Fruit fly (Drosophila melanogaster) whole organism, embryonic: Measurements from ENCODE around the gene CG45099.

ENCODE experiments used
- CG10267 ChIP-seq: fragments of 200-800 bp; sonication (Bioruptor generic); optimal IDR thresholded peaks from 2 replicates; lab custom pipeline; 2018; ENCODE audit warnings: missing biosample characterization, mild to moderate bottlenecking, missing genetic modification characterization, moderate library complexity
- CG12744 ChIP-seq: fragments of 200-800 bp; sonication (Bioruptor generic); optimal IDR thresholded peaks from 2 replicates; lab custom pipeline; 2016; ENCODE audit warnings: missing biosample characterization, missing genetic modification characterization
- CG13123 ChIP-seq: fragments of 200-800 bp; sonication (Bioruptor generic); optimal IDR thresholded peaks from 2 replicates; lab custom pipeline; 2016; ENCODE audit warnings: missing biosample characterization, missing genetic modification characterization
- CG15073 ChIP-seq: fragments of 200-800 bp; sonication (Bioruptor generic); optimal IDR thresholded peaks from 2 replicates; lab custom pipeline; 2016; ENCODE audit warnings: missing biosample characterization, missing genetic modification characterization
- CG17829 ChIP-seq: fragments of 200-800 bp; optimal IDR thresholded peaks from 2 replicates; lab custom pipeline; 2019; ENCODE audit warnings: missing biosample characterization, mild to moderate bottlenecking, missing genetic modification characterization, moderate library complexity
- CG18011 ChIP-seq: fragments of 200-800 bp; sonication (Bioruptor generic); optimal IDR thresholded peaks from 2 replicates; lab custom pipeline; 2017; ENCODE audit warnings: missing biosample characterization, missing genetic modification characterization, mild to moderate bottlenecking, moderate library complexity, missing genotype
- CG2129 ChIP-seq: fragments of 200-800 bp; sonication (Bioruptor generic); IDR thresholded peaks from 2 replicates; pipeline ENCODE4 v1.3.6; 2022; ENCODE audit warnings: missing biosample characterization, missing genetic modification characterization; ENCODE audit not compliant: partially characterized antibody
- CG30020 ChIP-seq: fragments of 200-800 bp; optimal IDR thresholded peaks from 2 replicates; lab custom pipeline; 2019; ENCODE audit warnings: missing biosample characterization, mild to moderate bottlenecking, missing genetic modification characterization, moderate library complexity
- CG42726 ChIP-seq: fragments of 200-800 bp; sonication (Bioruptor generic); IDR thresholded peaks from 2 replicates; pipeline ENCODE4 v1.3.6; 2022; ENCODE audit warnings: missing biosample characterization, missing genetic modification characterization; ENCODE audit not compliant: partially characterized antibody
- CG4820 ChIP-seq: fragments of 200-800 bp; sonication (Bioruptor generic); optimal IDR thresholded peaks from 3 replicates; lab custom pipeline; 2016; ENCODE audit warnings: missing biosample characterization, missing genetic modification characterization
- CG6683 ChIP-seq: fragments of 200-800 bp; sonication (Bioruptor generic); optimal IDR thresholded peaks from 2 replicates; lab custom pipeline; 2017; ENCODE audit warnings: missing biosample characterization, mild to moderate bottlenecking, missing genetic modification characterization, missing genetic modification reagents
- CG7928 ChIP-seq: fragments of 200-800 bp; sonication (Bioruptor generic); optimal IDR thresholded peaks from 2 replicates; lab custom pipeline; 2017; ENCODE audit warnings: missing biosample characterization, mild to moderate bottlenecking, missing genetic modification characterization
- CG7963 ChIP-seq: fragments of 200-800 bp; sonication (Bioruptor generic); IDR thresholded peaks from 3 replicates; pipeline ENCODE4 v1.3.6; 2022; ENCODE audit warnings: missing biosample characterization, missing genetic modification characterization; ENCODE audit not compliant: partially characterized antibody
- CG7987 ChIP-seq: fragments of 200-800 bp; sonication (Bioruptor generic); optimal IDR thresholded peaks from 2 replicates; lab custom pipeline; 2018; ENCODE audit warnings: missing biosample characterization, mild to moderate bottlenecking, missing genetic modification characterization, moderate library complexity
- CG8089 ChIP-seq: fragments of 200-800 bp; sonication (Bioruptor generic); optimal IDR thresholded peaks from 3 replicates; lab custom pipeline; 2016; ENCODE audit warnings: missing biosample characterization, missing genetic modification characterization
- CG8765 ChIP-seq: fragments of 200-800 bp; sonication (Bioruptor generic); IDR thresholded peaks from 2 replicates; pipeline ENCODE4 v1.3.6; 2022; ENCODE audit warnings: missing biosample characterization, missing genetic modification characterization
- CkIIα-i1 ChIP-seq: fragments of 200-800 bp; sonication (Bioruptor generic); IDR thresholded peaks from 2 replicates; pipeline ENCODE4 v1.3.6; 2022; ENCODE audit warnings: missing biosample characterization, missing genetic modification characterization
- D19A ChIP-seq: fragments of 200-800 bp; optimal IDR thresholded peaks from 3 replicates; lab custom pipeline; 2019; ENCODE audit warnings: missing biosample characterization, mild to moderate bottlenecking, missing genetic modification characterization, moderate library complexity
- Dek ChIP-seq: fragments of 200-800 bp; sonication (Bioruptor generic); optimal IDR thresholded peaks from 3 replicates; lab custom pipeline; 2019; ENCODE audit warnings: missing biosample characterization, mild to moderate bottlenecking, missing genetic modification characterization, moderate library complexity
- Doc3 ChIP-seq: fragments of 200-800 bp; sonication (Bioruptor generic); IDR thresholded peaks from 3 replicates; pipeline ENCODE4 v1.3.6; 2022; ENCODE audit warnings: missing biosample characterization, missing genetic modification characterization; ENCODE audit not compliant: partially characterized antibody
- Gsc ChIP-seq: fragments of 200-800 bp; sonication (Bioruptor generic); IDR thresholded peaks from 2 replicates; pipeline ENCODE4 v1.3.6; 2022; ENCODE audit warnings: missing biosample characterization, missing genetic modification characterization
- Gug ChIP-seq: fragments of 200-800 bp; sonication (Bioruptor generic); IDR thresholded peaks from 4 replicates; pipeline ENCODE4 v1.3.6; 2022; ENCODE audit warnings: missing biosample characterization, missing genetic modification characterization
- HHEX ChIP-seq: fragments of 200-800 bp; sonication (Bioruptor generic); optimal IDR thresholded peaks from 3 replicates; lab custom pipeline; 2017; ENCODE audit warnings: missing biosample characterization, mild to moderate bottlenecking, missing genetic modification characterization, missing genetic modification reagents
- HLH4C ChIP-seq: fragments of 200-800 bp; sonication (Bioruptor generic); IDR thresholded peaks from 3 replicates; pipeline ENCODE4 v1.3.6; 2022; ENCODE audit warnings: missing biosample characterization, missing genetic modification characterization; ENCODE audit not compliant: partially characterized antibody
- Hr51 ChIP-seq, 2 experiments: fragments of 200-800 bp; sonication (Bioruptor generic); optimal IDR thresholded peaks; 2 replicates in 1 of 2; 3 replicates in 1 of 2; lab custom pipeline; 2016 to 2018; ENCODE audit warnings: missing biosample characterization in 2 of 2, missing genetic modification characterization in 2 of 2, mild to moderate bottlenecking in 1 of 2, moderate library complexity in 1 of 2
- NfI ChIP-seq: fragments of 200-800 bp; sonication (Bioruptor generic); optimal IDR thresholded peaks from 3 replicates; lab custom pipeline; 2018; ENCODE audit warnings: missing biosample characterization, mild to moderate bottlenecking, missing genetic modification characterization, moderate library complexity
- Poxn ChIP-seq: fragments of 200-800 bp; sonication (Bioruptor generic); IDR thresholded peaks from 2 replicates; pipeline ENCODE4 v1.3.6; 2022; ENCODE audit warnings: missing biosample characterization, missing genetic modification characterization
- Sin3A ChIP-seq: fragments of >200 bp; optimal IDR thresholded peaks from 2 replicates; lab custom pipeline; 2018
- Sry-δ ChIP-seq: fragments of 200-800 bp; sonication (Bioruptor generic); optimal IDR thresholded peaks from 2 replicates; lab custom pipeline; 2016; ENCODE audit warnings: missing biosample characterization, missing genetic modification characterization
- crol ChIP-seq: fragments of 200-800 bp; sonication (Bioruptor generic); IDR thresholded peaks from 2 replicates; pipeline ENCODE4 v1.3.6; 2022; ENCODE audit warnings: missing biosample characterization, missing genetic modification characterization
- cwo ChIP-seq: fragments of 200-800 bp; sonication (Bioruptor generic); optimal IDR thresholded peaks from 3 replicates; lab custom pipeline; 2017; ENCODE audit warnings: missing biosample characterization, missing genetic modification characterization, mild to moderate bottlenecking, moderate library complexity, missing genetic modification reagents
- exex ChIP-seq: fragments of 200-800 bp; sonication (Bioruptor generic); optimal IDR thresholded peaks from 4 replicates; lab custom pipeline; 2018; ENCODE audit warnings: missing biosample characterization, mild to moderate bottlenecking, missing genetic modification characterization, moderate library complexity
- ftz-f1 ChIP-seq: fragments of 200-800 bp; sonication (Bioruptor generic); optimal IDR thresholded peaks from 2 replicates; lab custom pipeline; 2016; ENCODE audit warnings: missing biosample characterization, missing genetic modification characterization
- gsb-n ChIP-seq: fragments of 200-800 bp; sonication (Bioruptor generic); optimal IDR thresholded peaks from 3 replicates; lab custom pipeline; 2018; ENCODE audit warnings: missing biosample characterization, mild to moderate bottlenecking, missing genetic modification characterization
- inv ChIP-seq: fragments of 200-800 bp; sonication (Bioruptor generic); IDR thresholded peaks from 2 replicates; pipeline ENCODE4 v1.3.6; 2022; ENCODE audit warnings: missing biosample characterization, missing genetic modification characterization; ENCODE audit not compliant: partially characterized antibody
- lab ChIP-seq: fragments of 200-800 bp; sonication (Bioruptor generic); optimal IDR thresholded peaks from 3 replicates; lab custom pipeline; 2017; ENCODE audit warnings: missing biosample characterization, missing genetic modification characterization, mild to moderate bottlenecking, moderate library complexity, missing genetic modification reagents
- lmd ChIP-seq: fragments of 200-800 bp; sonication (Bioruptor generic); IDR thresholded peaks from 2 replicates; pipeline ENCODE4 v1.3.6; 2022; ENCODE audit warnings: missing biosample characterization, missing genetic modification characterization
- lov ChIP-seq, 2 experiments: fragments of 200-800 bp in 1 of 2; fragments of >200 bp in 1 of 2; sonication (Bioruptor generic) in 1 of 2; IDR thresholded peaks in 1 of 2; optimal IDR thresholded peaks in 1 of 2; 2 replicates in 1 of 2; 3 replicates in 1 of 2; pipeline versions ENCODE4 v1.3.6 to Lab custom; 2017 to 2022; ENCODE audit warnings: missing biosample characterization in 1 of 2, missing genetic modification characterization in 1 of 2
- phol ChIP-seq: fragments of 200-800 bp; sonication (Bioruptor generic); optimal IDR thresholded peaks from 3 replicates; lab custom pipeline; 2018; ENCODE audit warnings: missing biosample characterization, mild to moderate bottlenecking, missing genetic modification characterization, moderate library complexity
- ranshi ChIP-seq: fragments of 200-800 bp; sonication (Bioruptor generic); IDR thresholded peaks from 2 replicates; pipeline ENCODE4 v1.3.6; 2022; ENCODE audit warnings: missing biosample characterization, missing genetic modification characterization
- sc ChIP-seq, 3 experiments: fragments of >200 bp in 2 of 3; fragments of 200-800 bp in 1 of 3; sonication (Bioruptor generic) in 1 of 3; optimal IDR thresholded peaks; 2 replicates in 2 of 3; 3 replicates in 1 of 3; lab custom pipeline; 2017; ENCODE audit warnings: mild to moderate bottlenecking in 1 of 3, missing biosample characterization in 1 of 3, missing genetic modification characterization in 1 of 3, missing genetic modification reagents in 1 of 3
- sens-2 ChIP-seq: fragments of 200-800 bp; sonication (Bioruptor generic); IDR thresholded peaks from 2 replicates; pipeline ENCODE4 v1.3.6; 2022; ENCODE audit warnings: missing biosample characterization, missing genetic modification characterization
- seq ChIP-seq: fragments of 200-800 bp; sonication (Bioruptor generic); IDR thresholded peaks from 2 replicates; pipeline ENCODE4 v1.3.6; 2022; ENCODE audit warnings: missing biosample characterization, missing genetic modification characterization
- sqz ChIP-seq: fragments of 200-800 bp; sonication (Bioruptor generic); optimal IDR thresholded peaks from 3 replicates; lab custom pipeline; 2018; ENCODE audit warnings: missing biosample characterization, mild to moderate bottlenecking, missing genetic modification characterization
- vfl ChIP-seq: fragments of 200-800 bp; sonication (Bioruptor generic); optimal IDR thresholded peaks from 2 replicates; lab custom pipeline; 2016; ENCODE audit warnings: missing biosample characterization, missing genetic modification characterization
- wek ChIP-seq: fragments of 200-800 bp; sonication (Bioruptor generic); optimal IDR thresholded peaks from 3 replicates; lab custom pipeline; 2018; ENCODE audit warnings: missing biosample characterization, mild to moderate bottlenecking, missing genetic modification characterization, moderate library complexity

CG45099 gene

DNA sequence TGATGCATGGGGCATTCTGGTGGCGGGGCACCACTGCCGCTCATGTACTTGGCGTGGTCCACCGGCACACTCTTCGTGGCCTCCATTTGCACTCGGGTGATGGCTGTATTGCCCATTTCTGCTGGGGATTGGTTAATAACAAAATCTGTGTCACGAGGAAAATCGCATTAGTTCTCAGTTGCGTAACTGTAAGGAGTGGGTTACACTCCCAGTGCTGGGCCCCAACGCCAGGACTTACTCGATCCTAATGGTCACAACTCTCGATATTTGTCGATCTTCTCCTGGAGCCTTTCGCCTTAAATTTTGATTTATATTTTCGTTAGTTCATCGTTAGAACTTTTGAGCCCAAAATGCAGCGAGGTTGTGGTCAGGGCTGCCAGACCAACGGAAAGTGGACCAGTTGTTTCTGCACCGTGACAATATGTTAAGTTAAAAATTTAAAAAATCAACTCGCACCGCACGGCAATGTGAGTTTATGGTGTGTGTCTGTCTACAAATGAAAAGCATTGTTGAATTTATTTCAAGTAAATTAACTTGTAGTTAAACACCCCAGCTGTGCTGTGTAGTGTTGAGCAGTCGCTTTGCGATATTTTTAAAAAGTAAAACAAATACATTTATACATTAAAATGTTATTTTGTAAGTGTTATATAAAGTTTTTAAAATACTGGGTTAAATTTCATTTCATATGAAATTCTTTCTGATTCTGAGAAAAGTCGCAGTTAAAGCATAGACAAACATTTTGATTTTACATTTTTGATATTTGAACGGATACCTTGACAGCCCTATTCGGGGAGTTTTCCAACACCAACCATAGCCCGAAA, 7.0 kb downstream of the CG45099 start, which contains the start of the genes Cchl and ND-42 (continued):
- no peak for TF ChIP-seq lov (optimal IDR thresholded peaks at IDR 0.05; lab: Kevin White, UChicago)
- no peak for TF ChIP-seq lov (GFP tag; IDR thresholded peaks at IDR 0.05; lab: Robert Waterston, UW)
- peak; percentile 63 for TF ChIP-seq Doc3 (GFP tag; lab: Robert Waterston, UW)
- TF ChIP-seq ftz-f1 (GFP tag; lab: Kevin White, UChicago) = peak; percentile 54
- TF ChIP-seq Gug (GFP tag; lab: Robert Waterston, UW) = peak; percentile 44; the same call in 3 of the 4 replicates
- TF ChIP-seq exex (tag; lab: Kevin White, UChicago) = peak; percentile 51
- TF ChIP-seq sens-2 = peak; percentile 39; the same call in 1 of the 2 replicates
- peak; percentile 97 for TF ChIP-seq CG10267 (tag; lab: Kevin White, UChicago)
- TF ChIP-seq CG17829 (tag; lab: Kevin White, UChicago) = peak; percentile 76
- TF ChIP-seq CG4820 (GFP tag; lab: Kevin White, UChicago) = peak; percentile 74
- TF ChIP-seq HLH4C (GFP tag; lab: Robert Waterston, UW) = peak; percentile 51; the same call in 2 of the 3 replicates
- TF ChIP-seq CG30020 (tag; lab: Kevin White, UChicago) = peak; percentile 66
- TF ChIP-seq CG8765 (GFP tag; lab: Robert Waterston, UW) = peak; percentile 71
- no peak for TF ChIP-seq crol (GFP tag; lab: Robert Waterston, UW)
- TF ChIP-seq ranshi (GFP tag; lab: Robert Waterston, UW) = peak; percentile 72; the same call in 1 of the 2 replicates
- peak; percentile 55 for TF ChIP-seq CG13123
- peak; percentile 34 for TF ChIP-seq CG15073
- TF ChIP-seq Dek (tag; lab: Kevin White, UChicago) = peak; percentile 76
- TF ChIP-seq Sry-δ (GFP tag; lab: Kevin White, UChicago) = peak; percentile 53
- TF ChIP-seq phol = peak; percentile 83
- TF ChIP-seq Hr51 (GFP tag; optimal IDR thresholded peaks at IDR 0.05; lab: Kevin White, UChicago) = peak; percentile 67 to 82
- TF ChIP-seq Gsc (GFP tag; lab: Robert Waterston, UW) = no peak
- TF ChIP-seq cwo (GFP tag; lab: Kevin White, UChicago) = peak; percentile 79
- TF ChIP-seq CG7928 = peak; percentile 45
- peak; percentile 64 for TF ChIP-seq lmd
- TF ChIP-seq CG7987 (GFP tag; lab: Kevin White, UChicago) = peak; percentile 1
- peak; percentile 46 for TF ChIP-seq seq (GFP tag; lab: Robert Waterston, UW)
- peak; percentile 55 for TF ChIP-seq CG2129 (GFP tag; lab: Robert Waterston, UW)
- TF ChIP-seq CG12744 (GFP tag; lab: Kevin White, UChicago) = no peak
- TF ChIP-seq HHEX (GFP tag; lab: Kevin White, UChicago) = peak; percentile 77
- TF ChIP-seq D19A = no peak
- no peak for TF ChIP-seq CG42726 (GFP tag; lab: Robert Waterston, UW)
- peak; percentile 4 for TF ChIP-seq wek (GFP tag; lab: Kevin White, UChicago)
- no peak for TF ChIP-seq sc (optimal IDR thresholded peaks at IDR 0.05; lab: Kevin White, UChicago)
- TF ChIP-seq sc (GFP tag; optimal IDR thresholded peaks at IDR 0.05; lab: Kevin White, UChicago) = peak; percentile 68
- peak; percentile 79 for TF ChIP-seq NfI
- TF ChIP-seq lab = no peak
- no peak for TF ChIP-seq gsb-n
- TF ChIP-seq sqz (GFP tag; lab: Kevin White, UChicago) = no peak
- TF ChIP-seq CG7963 (GFP tag; lab: Robert Waterston, UW) = no peak
- 0 out of 2 replicates have a peak, but pooled peaks have one; percentile 3 for TF ChIP-seq Poxn (GFP tag; lab: Robert Waterston, UW)
- TF ChIP-seq vfl = peak; percentile 76
- peak; percentile 48 for TF ChIP-seq CG6683 (GFP tag; lab: Kevin White, UChicago)
- TF ChIP-seq CkIIα-i1 (GFP tag; lab: Robert Waterston, UW) = 0 out of 2 replicates have a peak, but pooled peaks have one; percentile 10
- TF ChIP-seq CG18011 = peak; percentile 77
- peak; percentile 52 for TF ChIP-seq CG8089 (GFP tag; lab: Kevin White, UChicago)
- peak; percentile 57 for TF ChIP-seq Sin3A (lab: Kevin White, UChicago)
- TF ChIP-seq inv (GFP tag; lab: Robert Waterston, UW) = peak; percentile 45; the same call in 1 of the 2 replicates
